Worm (Caenorhabditis elegans) whole organism, midembryonic: ENCODE results near the gene cyp-35D1.

Experiments used
- T22C8.4 ChIP-seq: fragments of 200-800 bp; sonication (Bioruptor generic); IDR thresholded peaks from 2 replicates; pipeline ENCODE4 v1.3.6; 2022; ENCODE audit warnings: missing genetic modification characterization, missing compliant biosample characterization
- cog-1 ChIP-seq: sonication (generic microtip); optimal IDR thresholded peaks from 2 replicates; lab custom pipeline; 2016; ENCODE audit warnings: missing genetic modification characterization, missing compliant biosample characterization
- flt-1 ChIP-seq: fragments of 200-800 bp; sonication (Bioruptor generic); IDR thresholded peaks from 2 replicates; pipeline ENCODE4 v1.3.6; 2022; ENCODE audit warnings: missing genetic modification characterization, missing compliant biosample characterization
- klf-2 ChIP-seq: fragments of 200-800 bp; sonication (Bioruptor generic); conservative IDR thresholded peaks from 2 replicates; pipeline ENCODE4 v1.3.6; 2022; ENCODE audit warnings: missing genetic modification reagents, missing genetic modification characterization, missing compliant biosample characterization
- ref-1 ChIP-seq: fragments of 200-800 bp; sonication (Bioruptor generic); conservative IDR thresholded peaks from 2 replicates; pipeline ENCODE4 v1.3.6; 2022; ENCODE audit warnings: missing genetic modification reagents, missing genetic modification characterization, missing compliant biosample characterization
- tab-1 ChIP-seq: fragments of 200-800 bp; sonication (Bioruptor generic); IDR thresholded peaks from 2 replicates; pipeline ENCODE4 v1.3.6; 2022; ENCODE audit warnings: missing genetic modification characterization, missing compliant biosample characterization
- ztf-23 ChIP-seq: fragments of 200-800 bp; sonication (Bioruptor generic); IDR thresholded peaks from 2 replicates; pipeline ENCODE4 v1.3.6; 2022; ENCODE audit warnings: missing genetic modification reagents, missing genetic modification characterization, missing compliant biosample characterization
- ztf-29 ChIP-seq: fragments of 200-800 bp; sonication (Bioruptor generic); IDR thresholded peaks from 2 replicates; pipeline ENCODE4 v1.3.6; 2022; ENCODE audit warnings: missing genetic modification reagents, missing genetic modification characterization, missing compliant biosample characterization

ce11 chrV:16094862-16095261 is 25.8 kb downstream of the cyp-35D1 start:
- TF ChIP-seq ref-1 (GFP tag; lab: Robert Waterston, UW) = no peak
- TF ChIP-seq cog-1 (tag; lab: Kevin White, UChicago) = no peak
- no peak for TF ChIP-seq klf-2 (GFP tag; lab: Robert Waterston, UW)
- TF ChIP-seq flt-1 (GFP tag; lab: Robert Waterston, UW) = no peak
- TF ChIP-seq ztf-23 (GFP tag; lab: Robert Waterston, UW) = no peak
- TF ChIP-seq T22C8.4 (GFP tag; lab: Robert Waterston, UW) = no peak
- no peak for TF ChIP-seq ztf-29 (GFP tag; lab: Robert Waterston, UW)
- TF ChIP-seq tab-1 = no peak
